Worm (Caenorhabditis elegans): Measurements from ENCODE around the gene srx-95.

- no peak for TF ChIP-seq sem-4 (tag; optimal IDR thresholded peaks at IDR 0.05)
- no peak for TF ChIP-seq elt-1 (tag; optimal IDR thresholded peaks at IDR 0.05)
- TF ChIP-seq sma-9 (GFP tag; optimal IDR thresholded peaks at IDR 0.05): no peak
- no peak for TF ChIP-seq sma-9 (tag; optimal IDR thresholded peaks at IDR 0.05)
- no peak for TF ChIP-seq lin-11 (tag; optimal IDR thresholded peaks at IDR 0.05)
- TF ChIP-seq blmp-1 (tag; optimal IDR thresholded peaks at IDR 0.05; ENCODE audit: insufficient read depth): no peak
- TF ChIP-seq unc-62 (GFP tag; optimal IDR thresholded peaks at IDR 0.05): no peak
These were observed 12.0 kb downstream of the srx-95 start, which contains the start of gene F41G3.6 for ce11 chrII:6742614-6743013.
